Fruit fly (Drosophila melanogaster) whole organism, prepupa: ENCODE results near the gene CG42693.

ENCODE experiments used
- Blimp-1 ChIP-seq: fragments of 200-800 bp; sonication (Bioruptor generic); optimal IDR thresholded peaks from 3 replicates; lab custom pipeline; 2017; ENCODE audit warnings: missing biosample characterization, missing genetic modification characterization, mild to moderate bottlenecking, moderate library complexity, missing genetic modification reagents
- CG1621 ChIP-seq: fragments of 200-800 bp; sonication (Bioruptor generic); optimal IDR thresholded peaks from 3 replicates; lab custom pipeline; 2018; ENCODE audit warnings: missing biosample characterization, mild to moderate bottlenecking, missing genetic modification characterization
- CG16779 ChIP-seq: fragments of 200-800 bp; sonication (Bioruptor generic); optimal IDR thresholded peaks from 3 replicates; lab custom pipeline; 2017; ENCODE audit warnings: missing biosample characterization, mild to moderate bottlenecking, missing genetic modification characterization
- CG3032 ChIP-seq: fragments of 200-800 bp; optimal IDR thresholded peaks from 2 replicates; lab custom pipeline; 2019; ENCODE audit warnings: missing biosample characterization, mild to moderate bottlenecking, missing genetic modification characterization, moderate library complexity
- CG32006 ChIP-seq: fragments of 200-800 bp; sonication (Bioruptor generic); optimal IDR thresholded peaks from 3 replicates; lab custom pipeline; 2017; ENCODE audit warnings: missing biosample characterization, mild to moderate bottlenecking, missing genetic modification characterization
- CG3919 ChIP-seq: fragments of 200-800 bp; sonication (Bioruptor generic); optimal IDR thresholded peaks from 3 replicates; lab custom pipeline; 2016; ENCODE audit warnings: missing biosample characterization, missing genetic modification characterization
- CG4318 ChIP-seq: fragments of 200-800 bp; sonication (Bioruptor generic); optimal IDR thresholded peaks from 3 replicates; lab custom pipeline; 2017; ENCODE audit warnings: missing biosample characterization, mild to moderate bottlenecking, missing genetic modification characterization
- CG6163 ChIP-seq: fragments of 200-800 bp; sonication (Bioruptor generic); IDR thresholded peaks from 3 replicates; pipeline ENCODE4 v1.3.6; 2022; ENCODE audit warnings: missing biosample characterization, missing genetic modification characterization
- CG6276 ChIP-seq: fragments of 200-800 bp; sonication (Bioruptor generic); optimal IDR thresholded peaks from 2 replicates; lab custom pipeline; 2017; ENCODE audit warnings: missing biosample characterization, mild to moderate bottlenecking, missing genetic modification characterization
- CG6808 ChIP-seq: fragments of 200-800 bp; sonication (Bioruptor generic); optimal IDR thresholded peaks from 3 replicates; lab custom pipeline; 2017; ENCODE audit warnings: missing biosample characterization, missing genetic modification characterization, mild to moderate bottlenecking, moderate library complexity, missing genetic modification reagents
- CG6854 ChIP-seq: fragments of 200-800 bp; sonication (Bioruptor generic); optimal IDR thresholded peaks from 2 replicates; lab custom pipeline; 2017; ENCODE audit warnings: missing biosample characterization, mild to moderate bottlenecking, missing genetic modification characterization
- CG8119 ChIP-seq: fragments of 200-800 bp; sonication (Bioruptor generic); IDR thresholded peaks from 3 replicates; pipeline ENCODE4 v1.3.6; 2022; ENCODE audit warnings: missing biosample characterization, missing genetic modification characterization
- CG9139 ChIP-seq: fragments of 200-800 bp; sonication (Bioruptor generic); optimal IDR thresholded peaks from 3 replicates; lab custom pipeline; 2017; ENCODE audit warnings: missing biosample characterization, mild to moderate bottlenecking, missing genetic modification characterization
- Eip75B ChIP-seq: fragments of 200-800 bp; sonication (Bioruptor generic); optimal IDR thresholded peaks from 3 replicates; lab custom pipeline; 2016; ENCODE audit warnings: missing biosample characterization, missing genetic modification characterization
- Eip78C ChIP-seq: fragments of 200-800 bp; sonication (Bioruptor generic); peaks from one replicate; lab custom pipeline; 2016; ENCODE audit warnings: missing biosample characterization, missing genetic modification characterization
- Eip93F ChIP-seq: fragments of 200-800 bp; sonication (Bioruptor generic); optimal IDR thresholded peaks from 2 replicates; lab custom pipeline; 2016; ENCODE audit warnings: missing biosample characterization, mild to moderate bottlenecking, missing genetic modification characterization
- Met ChIP-seq: fragments of 200-800 bp; sonication (Bioruptor generic); optimal IDR thresholded peaks from 3 replicates; lab custom pipeline; 2016; ENCODE audit warnings: missing biosample characterization, missing genetic modification characterization
- Smox ChIP-seq: fragments of 200-800 bp; sonication (Bioruptor generic); optimal IDR thresholded peaks from 3 replicates; lab custom pipeline; 2016; ENCODE audit warnings: missing biosample characterization, missing genetic modification characterization
- Sox14 ChIP-seq: fragments of 200-800 bp; sonication (Bioruptor generic); optimal IDR thresholded peaks from 3 replicates; lab custom pipeline; 2016; ENCODE audit warnings: missing biosample characterization, missing genetic modification characterization
- Sox15 ChIP-seq: fragments of 200-800 bp; sonication (Bioruptor generic); optimal IDR thresholded peaks from 3 replicates; lab custom pipeline; 2016; ENCODE audit warnings: missing biosample characterization, missing genetic modification characterization
- achi ChIP-seq: fragments of 200-800 bp; sonication (Bioruptor generic); optimal IDR thresholded peaks from 3 replicates; lab custom pipeline; 2016; ENCODE audit warnings: missing biosample characterization, missing genetic modification characterization
- dac ChIP-seq: fragments of 200-800 bp; sonication (Bioruptor generic); optimal IDR thresholded peaks from 2 replicates; lab custom pipeline; 2017; ENCODE audit warnings: missing biosample characterization, mild to moderate bottlenecking, missing genetic modification characterization
- dsx ChIP-seq: fragments of 200-800 bp; optimal IDR thresholded peaks from 3 replicates; lab custom pipeline; 2019; ENCODE audit warnings: missing biosample characterization, mild to moderate bottlenecking, missing genetic modification characterization, moderate library complexity; ENCODE audit not compliant: poor library complexity, severe bottlenecking
- eg ChIP-seq: fragments of 200-800 bp; sonication (Bioruptor generic); IDR thresholded peaks from 3 replicates; pipeline ENCODE4 v1.3.6; 2022; ENCODE audit warnings: missing biosample characterization, missing genetic modification characterization
- esn ChIP-seq: fragments of 200-800 bp; sonication (Bioruptor generic); optimal IDR thresholded peaks from 2 replicates; lab custom pipeline; 2016; ENCODE audit warnings: missing biosample characterization, mild to moderate bottlenecking, missing genetic modification characterization, moderate library complexity
- fd59A ChIP-seq: fragments of 200-800 bp; sonication (Bioruptor generic); optimal IDR thresholded peaks from 2 replicates; lab custom pipeline; 2017; ENCODE audit warnings: missing biosample characterization, mild to moderate bottlenecking, missing genetic modification characterization, missing genetic modification reagents
- fd85E ChIP-seq: fragments of 200-800 bp; sonication (Bioruptor generic); optimal IDR thresholded peaks from 3 replicates; lab custom pipeline; 2016; ENCODE audit warnings: missing biosample characterization, missing genetic modification characterization
- net ChIP-seq: fragments of 200-800 bp; sonication (Bioruptor generic); optimal IDR thresholded peaks from 3 replicates; lab custom pipeline; 2016; ENCODE audit warnings: missing biosample characterization, missing genetic modification characterization
- ss ChIP-seq, 2 experiments: fragments of 200-800 bp; sonication (Bioruptor generic); optimal IDR thresholded peaks; 2 replicates in 1 of 2; 3 replicates in 1 of 2; lab custom pipeline; 2017 to 2018; ENCODE audit warnings: mild to moderate bottlenecking in 2 of 2, missing biosample characterization in 2 of 2, missing genetic modification characterization in 2 of 2, moderate library complexity in 1 of 2
- svp ChIP-seq: fragments of 200-800 bp; sonication (Bioruptor generic); peaks from one replicate; lab custom pipeline; 2016; ENCODE audit warnings: missing biosample characterization, missing genetic modification characterization
- topi ChIP-seq: fragments of 200-800 bp; sonication (Bioruptor generic); optimal IDR thresholded peaks from 3 replicates; lab custom pipeline; 2016; ENCODE audit warnings: missing biosample characterization, missing genetic modification characterization

Gene CG42693

DNA sequence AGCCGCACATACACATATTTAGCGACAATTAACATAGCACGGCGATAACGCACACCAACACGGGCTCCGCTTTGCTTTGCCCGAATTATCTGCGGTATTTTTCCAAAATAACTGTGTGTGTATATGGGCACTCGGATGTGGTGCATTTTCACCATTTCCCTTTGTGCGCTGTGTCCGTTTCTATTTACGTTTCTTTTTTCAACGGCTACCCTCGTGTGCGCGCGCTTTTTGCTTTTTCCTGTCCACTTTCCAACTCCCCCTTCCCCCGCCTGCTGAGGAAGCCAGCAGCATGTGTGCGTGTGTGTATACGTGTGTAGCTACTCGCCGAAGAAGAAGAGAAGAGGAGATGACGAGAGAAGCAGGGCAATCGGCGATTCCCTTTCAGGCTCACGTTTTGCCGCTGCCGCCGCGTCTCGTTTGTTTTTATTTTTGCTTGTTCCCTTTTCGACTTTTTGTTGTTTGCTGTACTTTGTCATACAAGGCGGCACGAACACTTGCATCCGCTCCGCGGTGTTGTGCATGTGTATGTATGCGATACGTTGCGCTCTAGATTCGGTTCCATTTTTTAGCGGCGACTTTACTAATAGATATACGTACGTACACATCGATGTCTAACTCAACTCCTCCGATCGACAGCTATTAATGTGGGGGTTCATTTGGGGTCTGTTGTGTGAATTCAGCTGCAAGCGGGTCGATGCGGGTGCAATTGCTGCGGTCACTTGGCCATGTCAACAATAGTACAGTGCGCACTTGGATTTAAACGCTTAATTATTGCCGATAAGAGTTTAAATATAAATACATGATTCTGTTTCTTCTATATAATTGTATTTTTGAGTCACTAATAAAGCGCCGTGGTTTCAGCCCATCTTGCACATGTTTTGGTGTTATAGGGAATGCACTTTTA, 40.2 kb upstream of the CG42693 start (continued):
- TF ChIP-seq dsx (GFP tag; lab: Kevin White, UChicago): peak; percentile 83
- TF ChIP-seq fd85E: no peak
- TF ChIP-seq dac (GFP tag; lab: Kevin White, UChicago): no peak

DNA sequence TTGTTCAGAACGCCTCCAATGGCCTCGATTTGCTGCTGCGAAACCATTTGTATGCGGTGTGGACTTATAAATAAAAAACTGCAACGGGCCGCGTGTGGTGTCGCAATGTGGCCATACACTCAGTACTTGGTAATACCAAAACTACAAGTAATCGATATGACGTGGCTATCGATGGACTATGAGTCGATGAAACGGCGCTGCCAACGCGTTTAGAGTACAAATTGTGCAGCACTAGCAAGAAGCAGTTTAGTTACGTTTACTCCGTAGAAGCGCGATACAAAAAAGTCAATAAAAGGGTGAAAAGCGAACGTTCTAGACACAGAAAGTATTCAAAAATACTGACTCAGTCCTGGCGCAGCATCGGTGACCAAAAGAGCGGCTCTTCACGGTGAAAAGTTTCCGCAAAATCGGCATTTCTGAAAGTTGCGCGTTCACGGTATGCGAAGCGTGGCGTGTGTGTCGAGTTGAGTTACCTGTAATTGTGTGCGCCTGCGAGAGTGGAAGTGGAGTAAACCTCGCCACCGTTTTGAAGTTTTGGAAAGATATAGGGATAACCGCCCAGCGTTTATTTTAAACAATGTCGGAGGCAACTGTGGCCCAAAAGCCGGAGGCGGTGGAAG, 39.4 kb upstream of the CG42693 start, which contains the start of the genes nero and CG1910:
Gene nero (minus strand): TSS at position 130 of the 620 bp plus-strand sequence.
Gene CG1910 (plus strand): TSS at position 215 of the 620 bp plus-strand sequence.
- TF ChIP-seq dsx (GFP tag; lab: Kevin White, UChicago): no peak
- peak; percentile 33 for TF ChIP-seq esn (GFP tag; lab: Kevin White, UChicago)
- no peak for TF ChIP-seq CG32006 (GFP tag; lab: Kevin White, UChicago)
- peak; percentile 11 for TF ChIP-seq CG3032 (tag; lab: Kevin White, UChicago)
- TF ChIP-seq CG6276: no peak
- peak; percentile 50 for TF ChIP-seq CG1621 (tag; lab: Kevin White, UChicago)
- no peak for TF ChIP-seq eg (GFP tag; lab: Robert Waterston, UW)
- TF ChIP-seq, all 60 proteins: peak for 3

DNA sequence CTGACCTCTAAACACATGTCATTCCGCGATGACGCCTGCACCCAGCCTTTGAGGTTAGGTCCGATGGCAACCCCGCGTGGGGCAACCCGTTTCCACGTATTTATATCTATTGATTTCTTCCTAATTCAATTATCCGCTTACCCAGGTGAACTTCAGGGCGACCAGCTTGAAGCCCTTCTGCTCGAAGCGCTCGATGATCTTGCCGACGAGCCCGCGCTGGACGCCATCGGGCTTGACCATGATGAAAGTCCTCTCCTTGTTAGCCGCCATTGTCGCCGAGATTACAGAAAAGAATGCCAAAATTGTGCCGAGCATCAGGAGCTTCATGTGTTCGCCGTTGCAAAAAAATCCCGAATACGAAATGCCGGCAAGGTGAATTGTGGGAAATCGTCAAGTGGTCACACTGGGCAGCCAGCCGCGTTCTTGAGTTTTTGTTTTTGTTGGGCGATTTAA, 37.5 kb upstream of the CG42693 start, which contains the start of gene awd:
Gene awd (minus strand): TSS at position 449 of the 453 bp plus-strand sequence.
- TF ChIP-seq achi (GFP tag; lab: Kevin White, UChicago) (peak; percentile 18), Eip75B (peak; percentile 51), CG9139 (GFP tag; lab: Kevin White, UChicago) (peak; percentile 15), ss (GFP tag; optimal IDR thresholded peaks at IDR 0.05; lab: Kevin White, UChicago) (peak; percentile 42 to 47), Met (GFP tag; lab: Kevin White, UChicago) (peak; percentile 6), esn (GFP tag; lab: Kevin White, UChicago) (peak; percentile 35), CG6808 (GFP tag; lab: Kevin White, UChicago) (peak; percentile 25), Sox14 (GFP tag; lab: Kevin White, UChicago) (peak; percentile 57), CG3032 (tag; lab: Kevin White, UChicago) (peak; percentile 9), topi (peak; percentile 35), CG3919 (GFP tag; lab: Kevin White, UChicago) (peak; percentile 1), CG8119 (peak; percentile 49; the same call in 2 of the 3 replicates), Smox (GFP tag; lab: Kevin White, UChicago) (no peak), dsx (GFP tag; lab: Kevin White, UChicago) (peak; percentile 10), Sox15 (GFP tag; lab: Kevin White, UChicago) (no peak), net (peak; percentile 7), CG6854 (peak; percentile 45), CG4318 (GFP tag; lab: Kevin White, UChicago) (no peak), CG16779 (tag; lab: Kevin White, UChicago) (peak; percentile 28), Eip78C (GFP tag; lab: Kevin White, UChicago) (peak; percentile 70), CG6163 (GFP tag; lab: Robert Waterston, UW) (peak; percentile 14; the same call in 1 of the 3 replicates), Eip93F (GFP tag; lab: Kevin White, UChicago) (no peak), svp (GFP tag; lab: Kevin White, UChicago) (peak; percentile 86), Blimp-1 (GFP tag; lab: Kevin White, UChicago) (no peak), CG1621 (tag; lab: Kevin White, UChicago) (peak; percentile 44), fd59A (no peak), dac (GFP tag; lab: Kevin White, UChicago) (no peak)
